Worm (Caenorhabditis elegans): ENCODE data around the gene prp-38.

- TF ChIP-seq ceh-24 (tag; optimal IDR thresholded peaks at IDR 0.05): no peak
- no peak for TF ChIP-seq gmeb-2 (tag; optimal IDR thresholded peaks at IDR 0.05)
- TF ChIP-seq rnt-1 (tag; optimal IDR thresholded peaks at IDR 0.05): no peak
- no peak for TF ChIP-seq pha-4 (tag; optimal IDR thresholded peaks at IDR 0.05)
- TF ChIP-seq ets-4 (tag; optimal IDR thresholded peaks at IDR 0.05): no peak
- TF ChIP-seq elt-4 (tag; optimal IDR thresholded peaks at IDR 0.05): no peak
- no peak for TF ChIP-seq ama-1 (optimal IDR thresholded peaks at IDR 0.05)
- TF ChIP-seq dve-1 (tag; optimal IDR thresholded peaks at IDR 0.05): no peak
- no peak for TF ChIP-seq pqm-1 (tag; optimal IDR thresholded peaks at IDR 0.05)
- no peak for TF ChIP-seq ahr-1 (tag; optimal IDR thresholded peaks at IDR 0.05)
- no peak for TF ChIP-seq unc-86 (tag; optimal IDR thresholded peaks at IDR 0.05)
- TF ChIP-seq K02D7.2 (tag; optimal IDR thresholded peaks at IDR 0.05): no peak
- TF ChIP-seq C38D4.7 (GFP tag; optimal IDR thresholded peaks at IDR 0.05): no peak
Measured at ce11 chrV:10805934-10806333, at the start of gene prp-38.
